Worm (Caenorhabditis elegans) whole organism, midembryonic: Measurements from ENCODE around the gene C07D8.6.
A peak's percentile ranks its signal among the peaks of the same experiment; 100 is the strongest.

Experiments used
- T22C8.4 ChIP-seq: fragments of 200-800 bp; sonication (Bioruptor generic); IDR thresholded peaks from 2 replicates; pipeline ENCODE4 v1.3.6; 2022; ENCODE audit warnings: missing genetic modification characterization, missing compliant biosample characterization
- cog-1 ChIP-seq: sonication (generic microtip); optimal IDR thresholded peaks from 2 replicates; lab custom pipeline; 2016; ENCODE audit warnings: missing genetic modification characterization, missing compliant biosample characterization
- flt-1 ChIP-seq: fragments of 200-800 bp; sonication (Bioruptor generic); IDR thresholded peaks from 2 replicates; pipeline ENCODE4 v1.3.6; 2022; ENCODE audit warnings: missing genetic modification characterization, missing compliant biosample characterization
- klf-2 ChIP-seq: fragments of 200-800 bp; sonication (Bioruptor generic); conservative IDR thresholded peaks from 2 replicates; pipeline ENCODE4 v1.3.6; 2022; ENCODE audit warnings: missing genetic modification reagents, missing genetic modification characterization, missing compliant biosample characterization
- med-1 ChIP-seq: sonication (generic microtip); optimal IDR thresholded peaks from 2 replicates; lab custom pipeline; 2017; ENCODE audit warnings: missing genetic modification characterization, mild to moderate bottlenecking, missing compliant biosample characterization, antibody characterized with exemption, missing genetic modification reagents; ENCODE audit not compliant: insufficient read depth
- ref-1 ChIP-seq: fragments of 200-800 bp; sonication (Bioruptor generic); conservative IDR thresholded peaks from 2 replicates; pipeline ENCODE4 v1.3.6; 2022; ENCODE audit warnings: missing genetic modification reagents, missing genetic modification characterization, missing compliant biosample characterization
- tab-1 ChIP-seq: fragments of 200-800 bp; sonication (Bioruptor generic); IDR thresholded peaks from 2 replicates; pipeline ENCODE4 v1.3.6; 2022; ENCODE audit warnings: missing genetic modification characterization, missing compliant biosample characterization
- ztf-23 ChIP-seq: fragments of 200-800 bp; sonication (Bioruptor generic); IDR thresholded peaks from 2 replicates; pipeline ENCODE4 v1.3.6; 2022; ENCODE audit warnings: missing genetic modification reagents, missing genetic modification characterization, missing compliant biosample characterization
- ztf-29 ChIP-seq: fragments of 200-800 bp; sonication (Bioruptor generic); IDR thresholded peaks from 2 replicates; pipeline ENCODE4 v1.3.6; 2022; ENCODE audit warnings: missing genetic modification reagents, missing genetic modification characterization, missing compliant biosample characterization

Gene C07D8.6

DNA sequence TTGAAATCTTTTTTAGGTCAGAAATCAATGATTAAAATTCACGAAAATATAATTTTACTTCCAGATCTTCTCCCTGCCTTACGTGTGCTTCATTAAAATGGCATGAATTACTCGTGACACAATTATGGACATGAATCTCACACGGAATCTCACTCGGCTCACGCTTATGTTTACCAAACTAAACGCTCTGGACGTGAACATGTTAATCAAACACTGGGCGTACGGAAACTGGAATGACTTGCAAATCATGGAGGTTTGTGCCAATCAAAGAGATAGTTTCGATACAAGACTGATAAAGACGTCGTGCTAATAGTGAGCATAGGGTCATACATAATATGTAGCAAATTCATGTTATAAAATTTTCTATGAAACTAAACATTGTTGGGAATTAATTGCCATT, 26.7 kb upstream of the C07D8.6 start:
- TF ChIP-seq ref-1 (GFP tag; lab: Robert Waterston, UW) (no peak), klf-2 (no peak), med-1 (GFP tag; lab: Kevin White, UChicago) (no peak), ztf-23 (GFP tag; lab: Robert Waterston, UW) (no peak), cog-1 (no peak)

DNA sequence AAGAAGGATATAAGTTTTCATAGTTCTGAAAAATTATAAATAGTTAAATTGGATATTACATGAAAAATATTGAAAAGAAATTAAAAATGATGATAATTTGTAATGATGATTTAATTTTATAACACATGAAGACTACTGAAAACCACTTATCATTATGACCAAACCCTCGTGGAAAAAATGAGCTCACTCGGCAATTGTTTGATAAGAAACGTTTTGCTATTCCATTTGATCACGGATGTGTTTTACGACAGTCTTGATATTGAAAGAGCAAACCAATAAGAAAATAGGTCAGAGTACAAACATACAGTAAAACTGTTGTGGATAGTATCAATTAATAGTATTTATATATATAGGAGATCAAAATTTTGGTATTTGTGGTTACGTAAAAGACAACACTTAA, 26.0 kb upstream of the C07D8.6 start, which contains the start of gene spp-3:
Gene spp-3 (minus strand): TSS at position 25 of the 400 bp plus-strand sequence.
- TF ChIP-seq ztf-29 (GFP tag; lab: Robert Waterston, UW) (no peak), med-1 (GFP tag; lab: Kevin White, UChicago) (no peak), ref-1 (GFP tag; lab: Robert Waterston, UW) (no peak), cog-1 (no peak), flt-1 (GFP tag; lab: Robert Waterston, UW) (no peak), ztf-23 (GFP tag; lab: Robert Waterston, UW) (no peak), tab-1 (GFP tag; lab: Robert Waterston, UW) (no peak), klf-2 (no peak), T22C8.4 (GFP tag; lab: Robert Waterston, UW) (no peak)

DNA sequence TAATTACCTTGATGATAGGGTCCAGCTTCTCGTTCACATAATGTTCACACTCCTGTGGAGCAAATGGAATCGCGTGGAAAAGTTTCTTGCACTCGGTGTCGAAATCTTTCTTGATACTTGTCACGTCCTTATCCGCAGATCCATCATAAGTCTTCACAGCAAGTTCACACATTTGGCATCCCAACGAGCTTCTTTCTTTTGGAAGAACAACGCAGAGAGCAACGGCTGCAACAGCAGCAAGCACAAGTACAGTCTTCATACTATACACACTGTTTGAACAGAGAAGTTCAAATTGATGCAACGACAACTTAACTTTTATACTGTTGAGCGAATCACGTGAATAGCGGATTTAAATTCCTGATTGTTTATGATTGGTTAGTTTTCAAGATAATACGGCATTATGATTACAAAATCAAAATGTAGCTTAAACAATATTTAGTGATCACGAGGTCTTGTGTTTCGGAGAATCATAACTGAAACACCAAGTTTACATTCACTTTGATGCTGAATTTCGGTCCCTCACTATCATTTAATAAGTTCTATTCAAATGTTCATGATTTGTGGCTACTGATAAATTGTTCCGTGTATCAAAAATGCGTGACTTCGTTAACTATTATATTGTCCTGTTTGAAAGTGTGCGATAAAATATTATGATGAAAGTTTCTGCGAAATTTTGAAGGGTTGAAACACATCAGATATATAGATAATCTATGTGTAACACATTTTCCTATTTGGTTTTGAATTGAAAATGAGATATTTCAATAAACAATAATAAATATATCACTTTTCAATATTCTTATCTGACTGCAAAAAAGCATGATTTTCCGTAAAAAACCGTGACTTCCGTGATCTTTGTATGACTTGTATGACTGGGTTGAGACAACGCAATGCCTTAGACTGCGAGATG, 24.6 kb upstream of the C07D8.6 start, which contains the start of the genes spp-2 and spp-6:
Gene spp-2 (minus strand): TSS at position 334 of the 907 bp plus-strand sequence.
Gene spp-6 (plus strand): TSS at position 857 of the 907 bp plus-strand sequence.
- no peak for TF ChIP-seq klf-2
- TF ChIP-seq cog-1, result no peak
- no peak for TF ChIP-seq ztf-23 (GFP tag; lab: Robert Waterston, UW)
- TF ChIP-seq flt-1 (GFP tag; lab: Robert Waterston, UW), result no peak
- TF ChIP-seq T22C8.4 (GFP tag; lab: Robert Waterston, UW), result no peak
- no peak for TF ChIP-seq med-1 (GFP tag; lab: Kevin White, UChicago)
- TF ChIP-seq tab-1 (GFP tag; lab: Robert Waterston, UW), result no peak
- no peak for TF ChIP-seq ref-1 (GFP tag; lab: Robert Waterston, UW)
- no peak for TF ChIP-seq ztf-29 (GFP tag; lab: Robert Waterston, UW)

DNA sequence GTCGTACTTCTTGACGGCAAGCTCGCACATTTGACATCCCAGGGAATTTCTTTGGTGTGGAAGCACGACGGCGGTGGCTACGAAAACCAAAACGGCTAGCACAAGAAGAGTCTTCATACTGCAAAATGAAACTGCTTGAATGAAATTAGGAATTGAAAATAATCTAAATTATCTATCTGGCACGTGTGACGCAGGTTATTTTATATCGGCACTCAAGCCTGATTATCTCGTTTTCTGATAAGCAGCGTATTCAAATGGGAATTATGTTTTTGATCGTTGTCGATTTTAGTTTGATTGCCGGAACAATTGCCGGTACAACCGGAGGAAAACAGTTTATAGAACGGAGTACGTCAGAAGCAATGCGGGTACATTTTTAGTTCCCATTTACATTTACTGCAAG, 22.7 kb upstream of the C07D8.6 start, which contains the start of gene spp-4:
Gene spp-4 (minus strand): TSS at position 118 of the 400 bp plus-strand sequence.
- TF ChIP-seq T22C8.4 (GFP tag; lab: Robert Waterston, UW), result no peak
- no peak for TF ChIP-seq flt-1 (GFP tag; lab: Robert Waterston, UW)
- no peak for TF ChIP-seq ref-1 (GFP tag; lab: Robert Waterston, UW)
- TF ChIP-seq ztf-23 (GFP tag; lab: Robert Waterston, UW), result no peak
- no peak for TF ChIP-seq cog-1
- TF ChIP-seq tab-1 (GFP tag; lab: Robert Waterston, UW), result no peak
- TF ChIP-seq klf-2, result no peak
- no peak for TF ChIP-seq med-1 (GFP tag; lab: Kevin White, UChicago)
- TF ChIP-seq ztf-29 (GFP tag; lab: Robert Waterston, UW), result no peak

DNA sequence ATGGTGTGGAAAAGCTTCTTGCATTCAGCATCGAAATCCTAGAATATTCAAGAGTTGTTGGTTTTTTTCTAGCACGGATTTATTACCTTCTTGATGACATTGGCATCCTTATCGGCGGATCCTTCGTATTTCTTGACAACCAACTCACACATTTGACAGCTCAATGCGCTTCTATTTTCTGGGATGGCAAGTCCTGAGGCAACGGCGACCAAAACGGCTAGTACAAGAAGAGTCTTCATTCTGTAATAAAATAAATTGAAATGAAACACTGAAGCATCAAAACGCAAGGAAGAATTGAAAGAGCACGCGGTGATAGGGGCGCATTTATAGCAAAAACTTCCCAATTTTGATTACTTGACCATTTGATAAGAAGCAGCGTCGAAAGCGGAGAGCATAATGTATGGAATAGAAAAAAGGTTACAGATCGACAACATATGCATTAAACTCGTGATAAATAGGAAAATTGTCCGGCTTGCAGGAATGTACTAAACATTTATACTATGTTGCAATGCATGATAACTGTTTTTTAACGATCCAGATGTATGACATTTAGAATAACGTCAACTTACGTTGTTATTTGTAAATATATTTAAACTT, 21.1 kb upstream of the C07D8.6 start, which contains the start of gene spp-5:
Gene spp-5 (minus strand): TSS at position 240 of the 597 bp plus-strand sequence.
- TF ChIP-seq flt-1 (GFP tag; lab: Robert Waterston, UW), result no peak
- no peak for TF ChIP-seq ztf-23 (GFP tag; lab: Robert Waterston, UW)
- no peak for TF ChIP-seq ref-1 (GFP tag; lab: Robert Waterston, UW)
- TF ChIP-seq tab-1 (GFP tag; lab: Robert Waterston, UW), result no peak
- no peak for TF ChIP-seq T22C8.4 (GFP tag; lab: Robert Waterston, UW)
- no peak for TF ChIP-seq cog-1
- no peak for TF ChIP-seq ztf-29 (GFP tag; lab: Robert Waterston, UW)
- no peak for TF ChIP-seq klf-2
- TF ChIP-seq med-1 (GFP tag; lab: Kevin White, UChicago), result no peak

DNA sequence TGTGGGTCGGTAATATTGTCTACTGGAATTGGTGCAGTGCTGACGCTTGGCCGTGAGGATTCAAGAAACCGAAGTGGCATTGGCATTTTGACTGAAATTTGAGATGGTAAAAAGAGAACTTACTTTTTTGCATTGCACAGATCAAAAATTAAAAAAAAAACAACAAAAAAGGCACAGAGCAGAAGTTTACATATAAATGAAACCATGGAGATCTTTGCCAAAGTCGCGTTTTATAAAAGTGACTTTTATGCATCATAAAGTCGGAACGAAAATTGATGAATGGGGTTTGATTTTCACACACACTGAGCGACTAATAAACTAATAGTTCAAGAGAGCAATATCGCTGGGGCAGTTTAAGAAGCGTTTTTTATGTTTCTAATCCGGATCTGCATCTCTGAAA, 19.0 kb upstream of the C07D8.6 start, which contains the start of gene T08A9.13:
Gene T08A9.13 (minus strand): TSS at position 101 of the 400 bp plus-strand sequence.
- TF ChIP-seq ref-1 (GFP tag; lab: Robert Waterston, UW) (no peak), cog-1 (no peak), tab-1 (GFP tag; lab: Robert Waterston, UW) (no peak), med-1 (GFP tag; lab: Kevin White, UChicago) (no peak), ztf-29 (GFP tag; lab: Robert Waterston, UW) (no peak), flt-1 (GFP tag; lab: Robert Waterston, UW) (no peak), T22C8.4 (GFP tag; lab: Robert Waterston, UW) (no peak), klf-2 (no peak)

DNA sequence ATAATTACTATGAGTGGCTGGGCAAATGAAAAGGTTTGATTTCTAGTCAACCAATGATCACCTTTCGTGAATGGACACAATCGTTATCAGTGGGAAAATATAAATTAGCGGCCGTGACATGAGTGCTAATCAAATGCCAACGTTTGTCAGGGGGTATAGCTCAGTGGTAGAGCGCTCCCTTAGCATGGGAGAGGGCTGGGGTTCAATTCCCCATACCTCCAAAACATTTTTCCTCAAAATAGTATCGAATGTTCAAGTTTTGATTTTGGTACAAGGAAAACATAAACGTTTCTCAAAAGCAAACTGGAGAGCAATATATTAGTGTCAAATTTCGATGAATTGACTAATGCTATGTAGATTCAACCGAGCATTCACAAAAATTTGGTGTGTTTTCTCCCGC, 17.7 kb upstream of the C07D8.6 start:
- no peak for TF ChIP-seq cog-1
- peak; percentile 56; the same call in 1 of the 2 replicates for TF ChIP-seq ztf-23 (GFP tag; lab: Robert Waterston, UW)
- TF ChIP-seq tab-1 (GFP tag; lab: Robert Waterston, UW), result peak; percentile 65; the same call in 1 of the 2 replicates
- 0 out of 2 replicates have a peak, but pooled peaks have one; percentile 52 for TF ChIP-seq ref-1 (GFP tag; lab: Robert Waterston, UW)
- no peak for TF ChIP-seq klf-2
- no peak for TF ChIP-seq T22C8.4 (GFP tag; lab: Robert Waterston, UW)

DNA sequence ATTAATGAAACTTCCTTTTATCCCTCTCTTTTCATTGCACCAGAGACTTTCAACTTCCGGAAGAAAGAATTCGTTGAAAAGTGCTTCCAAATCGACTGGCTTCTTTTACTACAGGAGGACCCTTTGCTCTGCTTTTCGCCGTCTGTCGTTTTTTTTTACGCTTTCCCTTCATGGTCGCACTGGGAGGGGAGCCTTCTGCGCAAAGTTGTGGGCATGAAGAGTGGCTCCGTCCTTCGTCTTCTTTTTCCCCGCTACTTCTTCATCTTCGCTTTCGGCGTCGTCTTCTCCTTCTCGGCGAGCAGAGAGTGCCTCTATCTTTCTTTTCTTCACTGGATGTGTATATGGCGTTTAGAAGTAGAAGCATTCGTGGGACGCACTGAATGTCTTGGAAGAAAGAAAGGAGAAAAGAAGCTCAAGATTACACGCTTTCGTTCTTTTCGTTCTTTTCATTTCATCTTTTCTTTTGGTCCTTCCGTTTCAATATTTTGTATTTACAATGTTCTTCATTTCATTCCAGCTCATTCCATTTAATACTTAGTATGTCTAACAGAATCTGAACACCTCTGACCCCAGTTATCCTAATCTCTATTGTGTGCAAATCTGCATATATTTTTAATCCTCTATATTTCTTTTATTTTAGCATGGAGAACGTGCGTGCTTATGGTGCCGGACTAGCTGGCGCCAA, 14.2 kb upstream of the C07D8.6 start, which contains the start of gene sng-1:
Gene sng-1 (plus strand): TSS at position 635 of the 685 bp plus-strand sequence.
- TF ChIP-seq ref-1 (GFP tag; lab: Robert Waterston, UW) (no peak), ztf-29 (GFP tag; lab: Robert Waterston, UW) (no peak)
